Fruit fly (Drosophila melanogaster) S2 (cell line): Measurements from ENCODE around the gene Zn72D.

ENCODE experiments used
- CG8478 ChIP-seq: fragments of >200 bp; optimal IDR thresholded peaks from 2 replicates; lab custom pipeline; 2018
- CTCF ChIP-seq, 2 experiments: fragments of >200 bp; optimal IDR thresholded peaks; 2 replicates each; lab custom pipeline; 2018

- no peak for TF ChIP-seq CG8478 (lab: Kevin White, UChicago)
- no peak for TF ChIP-seq CTCF (optimal IDR thresholded peaks at IDR 0.05; lab: Kevin White, UChicago)
Measured at dm6 chr3L:16161847-16162556, 49.6 kb upstream of the Zn72D start.
